Fruit fly (Drosophila melanogaster) whole organism, wandering third instar larva: ENCODE results near the gene CG31380.

Experiments used
- CG9705 ChIP-seq: fragments of 200-800 bp; sonication (Bioruptor generic); optimal IDR thresholded peaks from 2 replicates; lab custom pipeline; 2018; ENCODE audit warnings: missing biosample characterization, mild to moderate bottlenecking, missing genetic modification characterization
- Dfd ChIP-seq: fragments of >200 bp; optimal IDR thresholded peaks from 2 replicates; lab custom pipeline; 2017; ENCODE audit warnings: missing biosample characterization, missing genetic modification characterization
- Dif ChIP-seq: fragments of 200-275, 200-300 bp; sonication (Bioruptor generic); optimal IDR thresholded peaks from 2 replicates; lab custom pipeline; 2018; ENCODE audit warnings: missing biosample characterization, missing genetic modification characterization; ENCODE audit not compliant: partially characterized antibody
- Hnf4 ChIP-seq: fragments of 200-800 bp; sonication (Bioruptor generic); optimal IDR thresholded peaks from 2 replicates; lab custom pipeline; 2016; ENCODE audit warnings: missing biosample characterization, mild to moderate bottlenecking, missing genetic modification characterization
- Hr83 ChIP-seq: fragments of 200-300 bp; sonication (Bioruptor generic); optimal IDR thresholded peaks from 2 replicates; lab custom pipeline; 2016; ENCODE audit warnings: missing biosample characterization, mild to moderate bottlenecking, missing genetic modification characterization, moderate library complexity; ENCODE audit not compliant: poor library complexity, severe bottlenecking
- Myc ChIP-seq: fragments of >200 bp; optimal IDR thresholded peaks from 2 replicates; lab custom pipeline; 2017
- dmrt93B ChIP-seq: fragments of 200-800 bp; sonication (Bioruptor generic); optimal IDR thresholded peaks from 2 replicates; lab custom pipeline; 2018; ENCODE audit warnings: missing biosample characterization, mild to moderate bottlenecking, missing genetic modification characterization
- ey ChIP-seq: fragments of 200-800 bp; sonication (Bioruptor generic); optimal IDR thresholded peaks from 2 replicates; lab custom pipeline; 2016; ENCODE audit warnings: missing biosample characterization, missing genetic modification characterization
- fru ChIP-seq: fragments of 200-800 bp; sonication (Bioruptor generic); optimal IDR thresholded peaks from 3 replicates; lab custom pipeline; 2016; ENCODE audit warnings: missing biosample characterization, mild to moderate bottlenecking, missing genetic modification characterization
- h ChIP-seq: fragments of 200-800 bp; sonication (Bioruptor generic); optimal IDR thresholded peaks from 3 replicates; lab custom pipeline; 2016; ENCODE audit warnings: missing biosample characterization, mild to moderate bottlenecking, missing genetic modification characterization
- psq ChIP-seq: fragments of 200-800 bp; sonication (Bioruptor generic); optimal IDR thresholded peaks from 3 replicates; lab custom pipeline; 2017; ENCODE audit warnings: missing biosample characterization, mild to moderate bottlenecking, missing genetic modification characterization, moderate library complexity
- sage ChIP-seq: fragments of 200-800 bp; sonication (Bioruptor generic); optimal IDR thresholded peaks from 2 replicates; lab custom pipeline; 2016; ENCODE audit warnings: missing biosample characterization, mild to moderate bottlenecking, missing genetic modification characterization
- woc ChIP-seq: sonication (Bioruptor generic); optimal IDR thresholded peaks from 2 replicates; lab custom pipeline; 2016; ENCODE audit warnings: missing biosample characterization, mild to moderate bottlenecking, missing genetic modification characterization

- TF ChIP-seq ey (GFP tag; lab: Kevin White, UChicago): no peak
- TF ChIP-seq Dfd (GFP tag; lab: Kevin White, UChicago): no peak
- no peak for TF ChIP-seq CG9705
- TF ChIP-seq Hnf4 (GFP tag; lab: Kevin White, UChicago): no peak
- no peak for TF ChIP-seq Dif
- no peak for TF ChIP-seq h (GFP tag; lab: Kevin White, UChicago)
- no peak for TF ChIP-seq fru
- TF ChIP-seq Hr83 (GFP tag; lab: Kevin White, UChicago): no peak
- TF ChIP-seq psq (GFP tag; lab: Kevin White, UChicago): no peak
- TF ChIP-seq sage (GFP tag; lab: Kevin White, UChicago): no peak
- TF ChIP-seq Myc (lab: Kevin White, UChicago): no peak
- no peak for TF ChIP-seq woc
- TF ChIP-seq dmrt93B: no peak
Measured at dm6 chr3R:25790371-25790770, 1.1 kb upstream of the CG31380 start, which contains the start of gene CG31093.
